Worm (Caenorhabditis elegans): ENCODE measurements around the gene F57B1.5.

The F57B1.5 gene

ce11 chrV:13207426-13207825 lies at the start of gene F57B1.5:
TSS of gene F57B1.5 (plus strand) at chrV:13207726.
- TF ChIP-seq T22C8.4 (GFP tag; IDR thresholded peaks at IDR 0.05) (no peak), ztf-29 (GFP tag; IDR thresholded peaks at IDR 0.05) (no peak), med-1 (GFP tag; optimal IDR thresholded peaks at IDR 0.05; ENCODE audit: insufficient read depth) (no peak), klf-2 (GFP tag; conservative IDR thresholded peaks at IDR 0.05) (no peak), cog-1 (tag; optimal IDR thresholded peaks at IDR 0.05) (no peak), flt-1 (GFP tag; IDR thresholded peaks at IDR 0.05) (no peak), tab-1 (GFP tag; IDR thresholded peaks at IDR 0.05) (no peak), ref-1 (GFP tag; conservative IDR thresholded peaks at IDR 0.05) (no peak), ztf-23 (GFP tag; IDR thresholded peaks at IDR 0.05) (no peak)

- TF ChIP-seq klf-2 (GFP tag; conservative IDR thresholded peaks at IDR 0.05) (no peak), med-1 (GFP tag; optimal IDR thresholded peaks at IDR 0.05; ENCODE audit: insufficient read depth) (no peak), tab-1 (GFP tag; IDR thresholded peaks at IDR 0.05) (no peak), flt-1 (GFP tag; IDR thresholded peaks at IDR 0.05) (no peak), ref-1 (GFP tag; conservative IDR thresholded peaks at IDR 0.05) (no peak), ztf-29 (GFP tag; IDR thresholded peaks at IDR 0.05) (no peak), cog-1 (tag; optimal IDR thresholded peaks at IDR 0.05) (no peak), T22C8.4 (GFP tag; IDR thresholded peaks at IDR 0.05) (no peak), ztf-23 (GFP tag; IDR thresholded peaks at IDR 0.05) (no peak)
These were observed 46.5 kb upstream of the F57B1.5 start for ce11 chrV:13161052-13161451.

- TF ChIP-seq cog-1 (tag; optimal IDR thresholded peaks at IDR 0.05) (no peak), tab-1 (GFP tag; IDR thresholded peaks at IDR 0.05) (no peak), flt-1 (GFP tag; IDR thresholded peaks at IDR 0.05) (no peak), med-1 (GFP tag; optimal IDR thresholded peaks at IDR 0.05; ENCODE audit: insufficient read depth) (no peak), ref-1 (GFP tag; conservative IDR thresholded peaks at IDR 0.05) (no peak), klf-2 (GFP tag; conservative IDR thresholded peaks at IDR 0.05) (no peak), T22C8.4 (GFP tag; IDR thresholded peaks at IDR 0.05) (no peak), ztf-23 (GFP tag; IDR thresholded peaks at IDR 0.05) (no peak), ztf-29 (GFP tag; IDR thresholded peaks at IDR 0.05) (no peak)
These were observed 44.6 kb upstream of the F57B1.5 start for ce11 chrV:13162885-13163284.

ce11 chrV:13163841-13164240 lies 43.7 kb upstream of the F57B1.5 start:
- no peak for TF ChIP-seq med-1 (GFP tag; optimal IDR thresholded peaks at IDR 0.05; ENCODE audit: insufficient read depth)

- TF ChIP-seq cog-1 (tag; optimal IDR thresholded peaks at IDR 0.05) (no peak), ztf-29 (GFP tag; IDR thresholded peaks at IDR 0.05) (no peak), tab-1 (GFP tag; IDR thresholded peaks at IDR 0.05) (no peak), flt-1 (GFP tag; IDR thresholded peaks at IDR 0.05) (no peak), ref-1 (GFP tag; conservative IDR thresholded peaks at IDR 0.05) (no peak), ztf-23 (GFP tag; IDR thresholded peaks at IDR 0.05) (no peak), T22C8.4 (GFP tag; IDR thresholded peaks at IDR 0.05) (no peak), med-1 (GFP tag; optimal IDR thresholded peaks at IDR 0.05; ENCODE audit: insufficient read depth) (no peak), klf-2 (GFP tag; conservative IDR thresholded peaks at IDR 0.05) (no peak)
These were observed 42.3 kb upstream of the F57B1.5 start for ce11 chrV:13165244-13165643.

- TF ChIP-seq tab-1 (GFP tag; IDR thresholded peaks at IDR 0.05) (no peak), med-1 (GFP tag; optimal IDR thresholded peaks at IDR 0.05; ENCODE audit: insufficient read depth) (no peak), ztf-23 (GFP tag; IDR thresholded peaks at IDR 0.05) (no peak), ref-1 (GFP tag; conservative IDR thresholded peaks at IDR 0.05) (no peak), flt-1 (GFP tag; IDR thresholded peaks at IDR 0.05) (no peak), cog-1 (tag; optimal IDR thresholded peaks at IDR 0.05) (no peak), ztf-29 (GFP tag; IDR thresholded peaks at IDR 0.05) (no peak), T22C8.4 (GFP tag; IDR thresholded peaks at IDR 0.05) (no peak), klf-2 (GFP tag; conservative IDR thresholded peaks at IDR 0.05) (no peak)
These were observed 40.9 kb upstream of the F57B1.5 start for ce11 chrV:13166582-13166981.

ce11 chrV:13170497-13170896 lies 37.0 kb upstream of the F57B1.5 start:
- no peak for TF ChIP-seq ztf-29 (GFP tag; IDR thresholded peaks at IDR 0.05)

- TF ChIP-seq T22C8.4 (GFP tag; IDR thresholded peaks at IDR 0.05): no peak
- no peak for TF ChIP-seq ztf-29 (GFP tag; IDR thresholded peaks at IDR 0.05)
- no peak for TF ChIP-seq ztf-23 (GFP tag; IDR thresholded peaks at IDR 0.05)
- no peak for TF ChIP-seq med-1 (GFP tag; optimal IDR thresholded peaks at IDR 0.05; ENCODE audit: insufficient read depth)
- no peak for TF ChIP-seq klf-2 (GFP tag; conservative IDR thresholded peaks at IDR 0.05)
- TF ChIP-seq cog-1 (tag; optimal IDR thresholded peaks at IDR 0.05): no peak
- TF ChIP-seq flt-1 (GFP tag; IDR thresholded peaks at IDR 0.05): no peak
- no peak for TF ChIP-seq ref-1 (GFP tag; conservative IDR thresholded peaks at IDR 0.05)
- no peak for TF ChIP-seq tab-1 (GFP tag; IDR thresholded peaks at IDR 0.05)
These were observed 33.8 kb upstream of the F57B1.5 start for ce11 chrV:13173718-13174117.

- peak; percentile 70; the same call in 1 of the 2 replicates for TF ChIP-seq flt-1 (GFP tag; IDR thresholded peaks at IDR 0.05)
- TF ChIP-seq cog-1 (tag; optimal IDR thresholded peaks at IDR 0.05): peak; percentile 50
- peak; percentile 61 for TF ChIP-seq med-1 (GFP tag; optimal IDR thresholded peaks at IDR 0.05; ENCODE audit: insufficient read depth)
- peak; percentile 68; the same call in 1 of the 2 replicates for TF ChIP-seq klf-2 (GFP tag; conservative IDR thresholded peaks at IDR 0.05)
- TF ChIP-seq ztf-23 (GFP tag; IDR thresholded peaks at IDR 0.05): peak; percentile 72; the same call in 1 of the 2 replicates
- no peak for TF ChIP-seq ztf-29 (GFP tag; IDR thresholded peaks at IDR 0.05)
- no peak for TF ChIP-seq T22C8.4 (GFP tag; IDR thresholded peaks at IDR 0.05)
These were observed 31.3 kb upstream of the F57B1.5 start, which contains the start of gene him-17 for ce11 chrV:13176117-13176753. TSS of gene him-17 (plus strand) at chrV:13176711.

ce11 chrV:13176814-13177213 lies 30.7 kb upstream of the F57B1.5 start:
- no peak for TF ChIP-seq ref-1 (GFP tag; conservative IDR thresholded peaks at IDR 0.05)
- TF ChIP-seq flt-1 (GFP tag; IDR thresholded peaks at IDR 0.05): no peak
- TF ChIP-seq ztf-23 (GFP tag; IDR thresholded peaks at IDR 0.05): no peak
- no peak for TF ChIP-seq T22C8.4 (GFP tag; IDR thresholded peaks at IDR 0.05)
